Fruit fly (Drosophila melanogaster): ENCODE data around the gene Uch.

Gene Uch

DNA sequence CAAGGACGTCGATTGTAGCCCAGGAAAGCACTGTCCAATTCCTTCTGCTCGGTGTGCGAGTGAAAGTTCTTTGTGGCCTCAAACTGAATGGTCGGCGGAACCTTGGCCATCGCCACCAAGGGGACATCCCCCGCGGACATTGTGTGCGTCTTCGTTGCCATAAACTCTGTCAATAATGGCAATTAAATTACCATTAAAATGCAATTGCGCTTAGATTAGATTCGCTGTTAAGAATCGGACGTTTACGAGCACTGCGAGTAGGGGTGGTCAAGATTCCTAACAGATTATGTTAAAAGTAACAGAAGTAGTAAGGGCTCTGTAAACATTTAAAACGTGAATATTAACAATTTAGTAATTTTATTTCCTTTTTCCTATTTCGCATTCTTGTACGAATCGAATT, 2.1 kb upstream of the Uch start, which contains the start of gene daed (continued):
- no peak for TF ChIP-seq CG12155 (GFP tag; optimal IDR thresholded peaks at IDR 0.05)
- no peak for TF ChIP-seq pnt (GFP tag; optimal IDR thresholded peaks at IDR 0.05)
- no peak for TF ChIP-seq cato (GFP tag; optimal IDR thresholded peaks at IDR 0.05; ENCODE audit: borderline replicate concordance)
- TF ChIP-seq CG2875 (GFP tag; optimal IDR thresholded peaks at IDR 0.05): no peak
- no peak for TF ChIP-seq MTF-1 (GFP tag; optimal IDR thresholded peaks at IDR 0.05; ENCODE audit: borderline replicate concordance)
- TF ChIP-seq ems (GFP tag; optimal IDR thresholded peaks at IDR 0.05): no peak
- no peak for TF ChIP-seq Drgx (GFP tag; IDR thresholded peaks at IDR 0.05)
- TF ChIP-seq CG18619 (GFP tag; optimal IDR thresholded peaks at IDR 0.05): no peak
- TF ChIP-seq E2f2 (GFP tag; IDR thresholded peaks at IDR 0.05): peak; percentile 25; the same call in 1 of the 2 replicates
- no peak for TF ChIP-seq gem (tag; optimal IDR thresholded peaks at IDR 0.05)
- TF ChIP-seq CG1647 (GFP tag; optimal IDR thresholded peaks at IDR 0.05): no peak
- no peak for TF ChIP-seq Abd-B (GFP tag; optimal IDR thresholded peaks at IDR 0.05)
- TF ChIP-seq Lhr (GFP tag; optimal IDR thresholded peaks at IDR 0.05): no peak
- no peak for TF ChIP-seq lov (optimal IDR thresholded peaks at IDR 0.05)
- no peak for TF ChIP-seq lov (GFP tag; IDR thresholded peaks at IDR 0.05)
- TF ChIP-seq CG10979 (tag; optimal IDR thresholded peaks at IDR 0.05): no peak
- no peak for TF ChIP-seq inv (GFP tag; IDR thresholded peaks at IDR 0.05; ENCODE audit: partially characterized antibody)
- TF ChIP-seq phol (tag; optimal IDR thresholded peaks at IDR 0.05): no peak
- no peak for TF ChIP-seq CG4707 (GFP tag; optimal IDR thresholded peaks at IDR 0.05)
- no peak for TF ChIP-seq vnd (GFP tag; IDR thresholded peaks at IDR 0.05; ENCODE audit: partially characterized antibody)
- TF ChIP-seq knrl (GFP tag; IDR thresholded peaks at IDR 0.05; ENCODE audit: partially characterized antibody): no peak
- TF ChIP-seq Ssrp (tag; optimal IDR thresholded peaks at IDR 0.05): no peak
- TF ChIP-seq CG12071 (GFP tag; optimal IDR thresholded peaks at IDR 0.05): no peak
- TF ChIP-seq vvl (GFP tag; IDR thresholded peaks at IDR 0.05): no peak
- peak; percentile 99 for TF ChIP-seq exex (tag; optimal IDR thresholded peaks at IDR 0.05)
- TF ChIP-seq CG13287 (GFP tag; IDR thresholded peaks at IDR 0.05; ENCODE audit: partially characterized antibody): peak; percentile 22; the same call in 1 of the 2 replicates
- no peak for TF ChIP-seq Dip2 (GFP tag; IDR thresholded peaks at IDR 0.05)
- 0 out of 4 replicates have a peak, but pooled peaks have one; percentile 10 for TF ChIP-seq chinmo (GFP tag; IDR thresholded peaks at IDR 0.05; ENCODE audit: partially characterized antibody)
- no peak for TF ChIP-seq bsh (GFP tag; optimal IDR thresholded peaks at IDR 0.05)
- no peak for TF ChIP-seq HHEX (GFP tag; optimal IDR thresholded peaks at IDR 0.05)
- TF ChIP-seq CG34224 (GFP tag; IDR thresholded peaks at IDR 0.05; ENCODE audit: partially characterized antibody): 0 out of 3 replicates have a peak, but pooled peaks have one; percentile 28
- TF ChIP-seq zfh1 (GFP tag; IDR thresholded peaks at IDR 0.05): no peak
- TF ChIP-seq Ada2b (GFP tag; IDR thresholded peaks at IDR 0.05): no peak
- no peak for TF ChIP-seq NC2β (GFP tag; optimal IDR thresholded peaks at IDR 0.05)
- TF ChIP-seq CG5953 (GFP tag; IDR thresholded peaks at IDR 0.05): no peak
- no peak for TF ChIP-seq ewg (GFP tag; optimal IDR thresholded peaks at IDR 0.05)
- TF ChIP-seq sd (tag; optimal IDR thresholded peaks at IDR 0.05): no peak
- no peak for TF ChIP-seq CG16815 (GFP tag; optimal IDR thresholded peaks at IDR 0.05)
- TF ChIP-seq wek (GFP tag; optimal IDR thresholded peaks at IDR 0.05): no peak
- no peak for TF ChIP-seq Asciz (GFP tag; optimal IDR thresholded peaks at IDR 0.05)
- TF ChIP-seq CG13424 (tag; optimal IDR thresholded peaks at IDR 0.05): no peak
- no peak for TF ChIP-seq CG9817 (tag; optimal IDR thresholded peaks at IDR 0.05)
- no peak for TF ChIP-seq CG9215 (GFP tag; IDR thresholded peaks at IDR 0.05)
